Fruit fly (Drosophila melanogaster) whole organism, wandering third instar larva: ENCODE results near the gene CG13692.

Experiments
- Dfd ChIP-seq: fragments of >200 bp; optimal IDR thresholded peaks from 2 replicates; lab custom pipeline; 2017; ENCODE audit warnings: missing biosample characterization, missing genetic modification characterization
- Dif ChIP-seq: fragments of 200-275, 200-300 bp; sonication (Bioruptor generic); optimal IDR thresholded peaks from 2 replicates; lab custom pipeline; 2018; ENCODE audit warnings: missing biosample characterization, missing genetic modification characterization; ENCODE audit not compliant: partially characterized antibody
- GATAd ChIP-seq: sonication (Bioruptor generic); optimal IDR thresholded peaks from 2 replicates; lab custom pipeline; 2016; ENCODE audit warnings: missing biosample characterization, missing genetic modification characterization
- Hr78 ChIP-seq: fragments of >200 bp; optimal IDR thresholded peaks from 2 replicates; lab custom pipeline; 2017; ENCODE audit warnings: missing biosample characterization, missing genetic modification characterization
- Hr83 ChIP-seq: fragments of 200-300 bp; sonication (Bioruptor generic); optimal IDR thresholded peaks from 2 replicates; lab custom pipeline; 2016; ENCODE audit warnings: missing biosample characterization, mild to moderate bottlenecking, missing genetic modification characterization, moderate library complexity; ENCODE audit not compliant: poor library complexity, severe bottlenecking
- Jra ChIP-seq: sonication (Bioruptor generic); optimal IDR thresholded peaks from 2 replicates; lab custom pipeline; 2016; ENCODE audit warnings: missing biosample characterization, missing genetic modification characterization
- Myc ChIP-seq: fragments of >200 bp; optimal IDR thresholded peaks from 2 replicates; lab custom pipeline; 2017
- br ChIP-seq: fragments of 200-800 bp; sonication (Bioruptor generic); optimal IDR thresholded peaks from 2 replicates; lab custom pipeline; 2016; ENCODE audit warnings: missing biosample characterization, missing genetic modification characterization
- foxo ChIP-seq, 2 experiments: fragments of 200-800 bp; sonication (Bioruptor generic); optimal IDR thresholded peaks; 2 replicates in 1 of 2; 3 replicates in 1 of 2; lab custom pipeline; 2016 to 2017; ENCODE audit warnings: missing biosample characterization in 2 of 2, missing genetic modification characterization in 2 of 2
- h ChIP-seq: fragments of 200-800 bp; sonication (Bioruptor generic); optimal IDR thresholded peaks from 3 replicates; lab custom pipeline; 2016; ENCODE audit warnings: missing biosample characterization, mild to moderate bottlenecking, missing genetic modification characterization
- jim ChIP-seq: fragments of 175-275, 200-325 bp; sonication (Bioruptor generic); optimal IDR thresholded peaks from 2 replicates; lab custom pipeline; 2016; ENCODE audit warnings: missing biosample characterization, mild to moderate bottlenecking, missing genetic modification characterization
- pan ChIP-seq: fragments of >200 bp; optimal IDR thresholded peaks from 2 replicates; lab custom pipeline; 2017
- psq ChIP-seq: fragments of 200-800 bp; sonication (Bioruptor generic); optimal IDR thresholded peaks from 3 replicates; lab custom pipeline; 2017; ENCODE audit warnings: missing biosample characterization, mild to moderate bottlenecking, missing genetic modification characterization, moderate library complexity
- tai ChIP-seq: sonication (Bioruptor generic); optimal IDR thresholded peaks from 2 replicates; lab custom pipeline; 2016; ENCODE audit warnings: missing biosample characterization, missing genetic modification characterization

DNA sequence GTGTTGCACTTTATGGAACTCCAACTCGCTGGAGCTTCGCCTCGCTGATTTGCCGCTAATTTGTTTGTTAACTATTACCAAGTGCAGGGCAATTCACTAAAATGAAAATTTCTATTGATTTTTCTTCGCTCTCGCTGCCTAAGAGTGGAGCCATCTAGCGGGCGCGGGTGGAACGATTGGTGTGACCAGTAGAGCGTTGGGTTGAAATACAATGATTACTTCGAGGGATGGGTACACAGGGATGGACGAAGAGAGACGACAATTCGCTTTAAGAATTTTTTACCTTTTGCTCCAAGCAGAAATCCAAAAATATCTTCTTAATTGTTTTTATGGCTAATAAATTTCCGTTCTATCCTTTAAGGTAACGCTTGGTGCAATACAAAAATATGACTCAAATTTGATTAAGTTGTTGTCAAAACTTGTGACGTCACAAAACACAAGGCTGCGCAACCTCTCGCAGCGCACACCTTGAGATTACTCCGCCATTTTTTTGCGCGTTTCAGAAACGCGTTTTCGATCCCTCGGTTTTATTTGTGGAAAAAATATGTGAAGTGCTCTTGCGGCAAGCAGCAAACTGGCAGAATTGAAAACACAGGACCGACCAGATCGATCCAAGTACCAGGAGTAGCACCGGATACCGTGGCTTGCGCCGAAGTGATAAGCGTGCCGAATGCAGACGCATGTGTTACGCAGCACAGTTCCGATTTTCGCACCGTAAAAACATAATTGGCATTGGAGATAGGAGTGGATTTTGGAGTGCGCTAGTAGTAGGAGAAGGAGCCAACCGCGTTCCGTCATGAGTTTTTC is 6.8 kb upstream of the CG13692 start, which contains the start of the genes AP-2alpha and ebi:
- no peak for TF ChIP-seq Myc (lab: Kevin White, UChicago)
- TF ChIP-seq Dfd (GFP tag; lab: Kevin White, UChicago): no peak
- peak; percentile 89 for TF ChIP-seq h (GFP tag; lab: Kevin White, UChicago)
- TF ChIP-seq foxo (GFP tag; optimal IDR thresholded peaks at IDR 0.05; lab: Kevin White, UChicago): peak in 1 of 2 experiments; percentile 90
- peak; percentile 75 for TF ChIP-seq psq (GFP tag; lab: Kevin White, UChicago)
- TF ChIP-seq jim (GFP tag; lab: Kevin White, UChicago): no peak
- no peak for TF ChIP-seq Hr78 (GFP tag; lab: Kevin White, UChicago)
- TF ChIP-seq br (GFP tag; lab: Kevin White, UChicago): peak; percentile 89
- TF ChIP-seq Jra (GFP tag; lab: Kevin White, UChicago): peak; percentile 71
- TF ChIP-seq Dif (GFP tag; lab: Kevin White, UChicago): no peak
- no peak for TF ChIP-seq tai
- TF ChIP-seq pan (lab: Kevin White, UChicago): no peak
- no peak for TF ChIP-seq GATAd (GFP tag; lab: Kevin White, UChicago)
- TF ChIP-seq Hr83: no peak
